Worm (Caenorhabditis elegans): Measurements from ENCODE around the gene B0294.1.

B0294.1 gene

DNA sequence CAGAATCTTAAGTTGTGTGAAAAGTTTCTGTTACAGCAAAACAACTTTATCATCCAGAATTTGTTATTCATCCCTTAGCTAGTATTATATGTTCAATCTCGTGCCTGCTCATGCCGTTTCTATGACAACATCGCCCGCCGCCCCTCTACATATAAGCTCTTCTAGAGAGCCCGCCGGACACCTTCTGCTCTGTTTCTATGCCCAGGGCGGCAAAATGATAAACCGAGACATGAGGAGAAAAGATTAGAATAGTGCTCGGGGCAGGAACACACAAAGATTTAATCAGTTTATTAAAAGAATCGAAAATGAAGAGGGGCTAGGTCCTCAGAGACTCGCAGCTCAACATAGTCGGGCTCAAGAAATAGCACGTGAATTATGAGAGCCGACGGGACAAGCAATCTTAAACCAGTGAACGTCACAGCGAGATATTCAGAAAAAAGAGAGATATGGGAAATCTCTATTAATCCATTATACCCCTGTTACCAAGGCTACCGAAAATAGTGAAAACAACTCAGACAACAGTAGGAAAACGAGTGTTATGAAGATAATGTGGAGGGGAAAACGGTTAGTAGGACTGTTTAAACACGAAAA lies 8.6 kb downstream of the B0294.1 start (continued):
- TF ChIP-seq atf-7 (tag; optimal IDR thresholded peaks at IDR 0.05) (peak; percentile 57), zfh-2 (GFP tag; conservative IDR thresholded peaks at IDR 0.05) (peak; percentile 77), ceh-27 (GFP tag; optimal IDR thresholded peaks at IDR 0.05) (peak; percentile 45), xnd-1 (tag; optimal IDR thresholded peaks at IDR 0.05) (no peak), gei-17 (GFP tag; optimal IDR thresholded peaks at IDR 0.05) (peak; percentile 94), repo-1 (tag; optimal IDR thresholded peaks at IDR 0.05) (peak; percentile 74), ets-4 (GFP tag; optimal IDR thresholded peaks at IDR 0.05) (peak; percentile 9), ZK185.1 (tag; optimal IDR thresholded peaks at IDR 0.05; ENCODE audit: poor library complexity, severe bottlenecking) (peak; percentile 85), aptf-2 (GFP tag; conservative IDR thresholded peaks at IDR 0.05) (no peak), tlf-1 (GFP tag; optimal IDR thresholded peaks at IDR 0.05) (peak; percentile 72), lin-40 (tag; optimal IDR thresholded peaks at IDR 0.05) (peak; percentile 91), cebp-2 (GFP tag; IDR thresholded peaks at IDR 0.05) (peak; percentile 69; the same call in 1 of the 2 replicates), F10E7.11 (tag; optimal IDR thresholded peaks at IDR 0.05) (peak; percentile 31), ztf-28 (GFP tag; IDR thresholded peaks at IDR 0.05) (no peak)

DNA sequence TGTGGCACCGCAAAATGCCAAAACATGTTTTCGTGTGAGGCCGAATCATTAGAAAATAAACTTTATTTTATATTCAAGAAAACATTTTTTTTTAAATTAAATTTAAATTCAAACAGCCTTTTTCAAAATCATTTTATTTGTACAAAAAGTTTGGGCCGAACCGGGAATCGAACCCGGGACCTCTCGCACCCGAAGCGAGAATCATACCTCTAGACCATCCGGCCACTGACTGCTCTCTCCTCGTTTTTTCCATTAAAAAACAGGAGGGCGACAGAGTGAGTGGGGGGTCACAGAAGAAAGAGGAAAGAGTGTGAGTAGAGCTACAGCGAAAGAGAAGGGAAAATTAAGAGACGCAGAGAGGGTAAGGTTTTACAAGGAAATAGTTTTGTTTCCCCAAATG lies 16.5 kb downstream of the B0294.1 start:
- TF ChIP-seq nfyb-1 (GFP tag; IDR thresholded peaks at IDR 0.05) (no peak; the same call in 1 of the 2 replicates), F10E7.11 (tag; optimal IDR thresholded peaks at IDR 0.05) (no peak), F52B5.7 (tag; optimal IDR thresholded peaks at IDR 0.05) (peak; percentile 56), D2030.7 (GFP tag; IDR thresholded peaks at IDR 0.05) (no peak), lsl-1 (GFP tag; optimal IDR thresholded peaks at IDR 0.05) (no peak), mxl-1 (tag; optimal IDR thresholded peaks at IDR 0.05) (peak; percentile 85), ztf-26 (tag; optimal IDR thresholded peaks at IDR 0.05) (peak; percentile 56), athp-1 (tag; optimal IDR thresholded peaks at IDR 0.05) (no peak), ets-4 (GFP tag; optimal IDR thresholded peaks at IDR 0.05) (no peak), ztf-18 (tag; optimal IDR thresholded peaks at IDR 0.05) (peak; percentile 58), let-607 (tag; optimal IDR thresholded peaks at IDR 0.05) (peak in 1 of 2 experiments; percentile 9), sptf-2 (GFP tag; optimal IDR thresholded peaks at IDR 0.05) (peak; percentile 84), atf-7 (tag; optimal IDR thresholded peaks at IDR 0.05) (peak; percentile 59), lin-40 (tag; optimal IDR thresholded peaks at IDR 0.05) (no peak), mes-4 (tag; optimal IDR thresholded peaks at IDR 0.05) (peak; percentile 37), F39B2.1 (GFP tag; IDR thresholded peaks at IDR 0.05) (no peak), F37B4.10 (GFP tag; IDR thresholded peaks at IDR 0.05) (no peak), tbp1 (GFP tag; optimal IDR thresholded peaks at IDR 0.05) (peak; percentile 93), lag-1 (GFP tag; IDR thresholded peaks at IDR 0.05) (0 out of 2 replicates have a peak, but pooled peaks have one; percentile 51), snpc-1.3 (tag; optimal IDR thresholded peaks at IDR 0.05; ENCODE audit: insufficient read depth) (peak; percentile 82), F23B12.7 (tag; optimal IDR thresholded peaks at IDR 0.05; ENCODE audit: insufficient read depth) (peak; percentile 57), tbx-9 (tag; optimal IDR thresholded peaks at IDR 0.05; ENCODE audit: borderline replicate concordance) (no peak), B0261.1 (tag; optimal IDR thresholded peaks at IDR 0.05) (peak; percentile 95), F22D6.2 (tag; optimal IDR thresholded peaks at IDR 0.05) (peak; percentile 1), tlf-1 (GFP tag; optimal IDR thresholded peaks at IDR 0.05) (peak; percentile 36), gei-17 (GFP tag; optimal IDR thresholded peaks at IDR 0.05) (peak; percentile 82), let-526 (GFP tag; IDR thresholded peaks at IDR 0.05) (peak; percentile 68; the same call in 1 of the 2 replicates), lsy-27 (tag; optimal IDR thresholded peaks at IDR 0.05; ENCODE audit: borderline replicate concordance, insufficient read depth) (peak; percentile 52), dpl-1 (GFP tag; optimal IDR thresholded peaks at IDR 0.05) (no peak), fkh-3 (tag; optimal IDR thresholded peaks at IDR 0.05) (no peak), C17E4.6 (GFP tag; IDR thresholded peaks at IDR 0.05) (no peak), K11D2.4 (GFP tag; IDR thresholded peaks at IDR 0.05) (peak; percentile 49; the same call in 1 of the 2 replicates), dox-1 (GFP tag; IDR thresholded peaks at IDR 0.05) (no peak), B0019.2 (GFP tag; conservative IDR thresholded peaks at IDR 0.05) (no peak), lir-1 (GFP tag; conservative IDR thresholded peaks at IDR 0.05) (0 out of 2 replicates have a peak, but pooled peaks have one; percentile 61), zim-3 (tag; optimal IDR thresholded peaks at IDR 0.05) (no peak), ztf-6 (GFP tag; IDR thresholded peaks at IDR 0.05) (no peak)

Measured in whole organism, young adult.